Worm (Caenorhabditis elegans) whole organism, L1 larva: ENCODE measurements around the gene npp-15.
A peak's percentile ranks its signal among the peaks of the same experiment; 100 is the strongest.

ENCODE experiments used
- C04F5.9 ChIP-seq: sonication (generic microtip); optimal IDR thresholded peaks from 2 replicates; lab custom pipeline; 2016; ENCODE audit warnings: missing genetic modification characterization, missing compliant biosample characterization
- C16A3.4 ChIP-seq: fragments of 150-350 bp; optimal IDR thresholded peaks from 2 replicates; lab custom pipeline; 2014; ENCODE audit warnings: missing biosample characterization, missing genetic modification characterization
- C34B4.2 ChIP-seq: sonication (generic microtip); optimal IDR thresholded peaks from 2 replicates; lab custom pipeline; 2017; ENCODE audit warnings: mild to moderate bottlenecking, missing genetic modification characterization, missing compliant biosample characterization
- F16B12.6 ChIP-seq: fragments of 150-350 bp; optimal IDR thresholded peaks from 2 replicates; lab custom pipeline; 2014; ENCODE audit warnings: missing biosample characterization, missing genetic modification characterization
- alr-1 ChIP-seq: fragments of 200-800 bp; sonication (Bioruptor generic); optimal IDR thresholded peaks from 2 replicates; lab custom pipeline; 2018; ENCODE audit warnings: borderline replicate concordance, mild to moderate bottlenecking, missing genetic modification characterization, missing compliant biosample characterization
- ama-1 ChIP-seq: fragments of 150-350 bp; optimal IDR thresholded peaks from 2 replicates; lab custom pipeline; 2014
- ceh-63 ChIP-seq: fragments of 200-800 bp; sonication (Bioruptor generic); optimal IDR thresholded peaks from 2 replicates; lab custom pipeline; 2018; ENCODE audit warnings: mild to moderate bottlenecking, missing genetic modification characterization, missing compliant biosample characterization
- ceh-82 ChIP-seq, 3 experiments: fragments of 150-350 bp in 1 of 3; sonication (generic microtip) in 2 of 3; optimal IDR thresholded peaks; 2 replicates each; lab custom pipeline; 2014 to 2017; ENCODE audit warnings: missing biosample characterization in 3 of 3, missing genetic modification characterization in 3 of 3
- ceh-90 ChIP-seq: sonication (generic microtip); optimal IDR thresholded peaks from 2 replicates; lab custom pipeline; 2016; ENCODE audit warnings: missing genetic modification characterization, missing compliant biosample characterization
- dpl-1 ChIP-seq, 3 experiments: fragments of 150-350 bp in 2 of 3; sonication (generic microtip) in 1 of 3; optimal IDR thresholded peaks; 2 replicates each; lab custom pipeline; 2014 to 2017; ENCODE audit warnings: missing biosample characterization in 3 of 3, missing genetic modification characterization in 3 of 3, missing genetic modification reagents in 3 of 3
- efl-1 ChIP-seq, 4 experiments: fragments of 150-350 bp; optimal IDR thresholded peaks in 3 of 4; peaks in 1 of 4; 1 replicate in 1 of 4; 2 replicates in 3 of 4; lab custom pipeline; 2014; ENCODE audit warnings: missing biosample characterization in 2 of 4, missing genetic modification characterization in 2 of 4, missing genetic modification reagents in 2 of 4
- efl-3 ChIP-seq: fragments of 200-800 bp; sonication (Bioruptor generic); optimal IDR thresholded peaks from 2 replicates; lab custom pipeline; 2018; ENCODE audit warnings: mild to moderate bottlenecking, missing genetic modification characterization, missing compliant biosample characterization
- egl-13 ChIP-seq: sonication (generic microtip); optimal IDR thresholded peaks from 2 replicates; lab custom pipeline; 2016; ENCODE audit warnings: missing genotype, missing genetic modification reagents, missing genetic modification characterization, missing compliant biosample characterization
- egl-27 ChIP-seq, 2 experiments: fragments of 150-350 bp in 1 of 2; sonication (generic microtip); optimal IDR thresholded peaks; 3 replicates each; lab custom pipeline; 2017 to 2018; ENCODE audit warnings: missing biosample characterization in 2 of 2, missing genetic modification characterization in 2 of 2, missing genetic modification reagents in 2 of 2
- elt-2 ChIP-seq: sonication (generic microtip); optimal IDR thresholded peaks from 2 replicates; lab custom pipeline; 2016; ENCODE audit warnings: missing genetic modification characterization, mild to moderate bottlenecking, inconsistent platforms, missing compliant biosample characterization, missing genetic modification reagents
- elt-3 ChIP-seq, 6 experiments: fragments of 150-350 bp in 1 of 6; sonication (generic microtip); optimal IDR thresholded peaks; 2 replicates each; lab custom pipeline; 2017 to 2018; ENCODE audit warnings: missing biosample characterization in 6 of 6, missing genetic modification characterization in 6 of 6, inconsistent platforms in 1 of 6
- fkh-4 ChIP-seq: sonication (generic microtip); optimal IDR thresholded peaks from 2 replicates; lab custom pipeline; 2016; ENCODE audit warnings: missing compliant biosample characterization, missing genetic modification characterization, borderline replicate concordance
- fkh-8 ChIP-seq: sonication (generic microtip); optimal IDR thresholded peaks from 2 replicates; lab custom pipeline; 2016; ENCODE audit warnings: mild to moderate bottlenecking, missing genetic modification characterization, missing compliant biosample characterization
- fos-1 ChIP-seq: fragments of 150-350 bp; optimal IDR thresholded peaks from 2 replicates; lab custom pipeline; 2014; ENCODE audit warnings: missing biosample characterization, missing genetic modification characterization
- hlh-17 ChIP-seq: fragments of 200-800 bp; sonication (Bioruptor generic); optimal IDR thresholded peaks from 2 replicates; lab custom pipeline; 2018; ENCODE audit warnings: missing genetic modification characterization, mild to moderate bottlenecking, missing compliant biosample characterization, moderate library complexity, borderline replicate concordance
- hlh-4 ChIP-seq: sonication (generic microtip); optimal IDR thresholded peaks from 2 replicates; lab custom pipeline; 2016; ENCODE audit warnings: mild to moderate bottlenecking, missing genetic modification characterization, missing compliant biosample characterization
- isw-1 ChIP-seq: fragments of 200-800 bp; sonication (Bioruptor generic); IDR thresholded peaks from 2 replicates; pipeline ENCODE4 v1.3.6; 2022; ENCODE audit warnings: missing genetic modification characterization, missing compliant biosample characterization
- jun-1 ChIP-seq: fragments of 150-350 bp; optimal IDR thresholded peaks from 2 replicates; lab custom pipeline; 2014; ENCODE audit warnings: missing biosample characterization, missing genetic modification reagents, missing genetic modification characterization
- lin-14 ChIP-seq: fragments of 200-800 bp; sonication (Bioruptor generic); optimal IDR thresholded peaks from 2 replicates; lab custom pipeline; 2018; ENCODE audit warnings: mild to moderate bottlenecking, missing genetic modification characterization, moderate library complexity, missing compliant biosample characterization
- lin-15B ChIP-seq: fragments of 150-350 bp; sonication (generic microtip); optimal IDR thresholded peaks from 3 replicates; lab custom pipeline; 2014; ENCODE audit warnings: missing biosample characterization, missing genetic modification characterization
- lir-3 ChIP-seq: sonication (generic microtip); optimal IDR thresholded peaks from 2 replicates; lab custom pipeline; 2016; ENCODE audit warnings: mild to moderate bottlenecking, missing genetic modification characterization, moderate library complexity, missing compliant biosample characterization; ENCODE audit not compliant: poor library complexity
- lsy-2 ChIP-seq, 2 experiments: fragments of 150-350 bp; optimal IDR thresholded peaks; 2 replicates each; lab custom pipeline; 2014; ENCODE audit warnings: missing biosample characterization in 2 of 2, missing genetic modification characterization in 2 of 2
- mef-2 ChIP-seq: fragments of 150-350 bp; optimal IDR thresholded peaks from 2 replicates; lab custom pipeline; 2014; ENCODE audit warnings: missing biosample characterization, missing genetic modification characterization
- nhr-19 ChIP-seq: fragments of 200-800 bp; sonication (Bioruptor generic); conservative IDR thresholded peaks from 2 replicates; pipeline ENCODE4 v1.3.6; 2022; ENCODE audit warnings: missing genetic modification characterization, missing compliant biosample characterization
- nhr-237 ChIP-seq: fragments of 150-350 bp; optimal IDR thresholded peaks from 2 replicates; lab custom pipeline; 2014; ENCODE audit warnings: missing biosample characterization, missing genetic modification characterization
- nhr-28 ChIP-seq: fragments of 150-350 bp; optimal IDR thresholded peaks from 2 replicates; lab custom pipeline; 2014; ENCODE audit warnings: missing biosample characterization, missing genetic modification characterization
- nhr-47 ChIP-seq: sonication (generic microtip); optimal IDR thresholded peaks from 2 replicates; lab custom pipeline; 2016; ENCODE audit warnings: mild to moderate bottlenecking, missing genetic modification characterization, moderate library complexity, missing compliant biosample characterization
- nhr-71 ChIP-seq: sonication (generic microtip); optimal IDR thresholded peaks from 2 replicates; lab custom pipeline; 2016; ENCODE audit warnings: mild to moderate bottlenecking, missing genetic modification characterization, moderate library complexity, missing compliant biosample characterization
- nhr-85 ChIP-seq: sonication (generic microtip); peaks from one replicate; lab custom pipeline; 2016; ENCODE audit warnings: missing genetic modification characterization, inconsistent platforms, missing compliant biosample characterization
- nhr-90 ChIP-seq: sonication (generic microtip); optimal IDR thresholded peaks from 2 replicates; lab custom pipeline; 2016; ENCODE audit warnings: mild to moderate bottlenecking, missing genetic modification characterization, missing compliant biosample characterization; ENCODE audit not compliant: poor library complexity
- pag-3 ChIP-seq: sonication (generic microtip); optimal IDR thresholded peaks from 2 replicates; lab custom pipeline; 2017; ENCODE audit warnings: missing genetic modification characterization, mild to moderate bottlenecking, missing compliant biosample characterization, antibody characterized with exemption, borderline replicate concordance; ENCODE audit not compliant: insufficient read depth
- pax-3 ChIP-seq: fragments of 200-800 bp; sonication (Bioruptor generic); optimal IDR thresholded peaks from 2 replicates; lab custom pipeline; 2018; ENCODE audit warnings: mild to moderate bottlenecking, missing genetic modification characterization, moderate library complexity, missing compliant biosample characterization
- pqm-1 ChIP-seq: sonication (generic microtip); optimal IDR thresholded peaks from 3 replicates; lab custom pipeline; 2017; ENCODE audit warnings: missing biosample characterization, missing genetic modification characterization
- snu-23 ChIP-seq: sonication (generic microtip); optimal IDR thresholded peaks from 2 replicates; lab custom pipeline; 2016; ENCODE audit warnings: missing genetic modification characterization, missing compliant biosample characterization
- sptf-1 ChIP-seq: fragments of 150-350 bp; optimal IDR thresholded peaks from 2 replicates; lab custom pipeline; 2014; ENCODE audit warnings: missing biosample characterization, missing genetic modification characterization
- tbx-2 ChIP-seq: sonication (generic microtip); optimal IDR thresholded peaks from 2 replicates; lab custom pipeline; 2016; ENCODE audit warnings: missing genetic modification characterization, missing compliant biosample characterization
- tlp-1 ChIP-seq: fragments of 150-350 bp; optimal IDR thresholded peaks from 2 replicates; lab custom pipeline; 2014; ENCODE audit warnings: missing biosample characterization, missing genetic modification characterization
- unc-130 ChIP-seq: fragments of 150-350 bp; optimal IDR thresholded peaks from 2 replicates; lab custom pipeline; 2017; ENCODE audit warnings: missing biosample characterization, missing genetic modification characterization, inconsistent platforms
- unc-30 ChIP-seq: sonication (generic microtip); optimal IDR thresholded peaks from 2 replicates; lab custom pipeline; 2017; ENCODE audit warnings: missing biosample characterization, missing genetic modification characterization
- unc-62 ChIP-seq: fragments of 150-350 bp; optimal IDR thresholded peaks from 2 replicates; lab custom pipeline; 2014; ENCODE audit warnings: missing biosample characterization, missing genetic modification reagents, missing genetic modification characterization
- unc-86 ChIP-seq: sonication (generic microtip); optimal IDR thresholded peaks from 2 replicates; lab custom pipeline; 2016; ENCODE audit warnings: missing genetic modification characterization, missing compliant biosample characterization
- vab-15 ChIP-seq: sonication (generic microtip); optimal IDR thresholded peaks from 2 replicates; lab custom pipeline; 2017; ENCODE audit warnings: missing genotype, mild to moderate bottlenecking, missing genetic modification characterization, missing compliant biosample characterization
- xbp-1 ChIP-seq: sonication (generic microtip); optimal IDR thresholded peaks from 2 replicates; lab custom pipeline; 2016; ENCODE audit warnings: missing genetic modification characterization, missing compliant biosample characterization
- zag-1 ChIP-seq: fragments of 150-350 bp; optimal IDR thresholded peaks from 2 replicates; lab custom pipeline; 2014; ENCODE audit warnings: missing biosample characterization, missing genetic modification characterization
- zip-4 ChIP-seq: fragments of 200-800 bp; sonication (Bioruptor generic); optimal IDR thresholded peaks from 2 replicates; lab custom pipeline; 2018; ENCODE audit warnings: mild to moderate bottlenecking, missing genetic modification characterization, moderate library complexity, missing compliant biosample characterization
- ztf-4 ChIP-seq: fragments of 150-350 bp; optimal IDR thresholded peaks from 2 replicates; lab custom pipeline; 2014; ENCODE audit warnings: missing biosample characterization, missing genetic modification characterization

npp-15 gene

ce11 chrIII:7973968-7974607, 45.2 kb downstream of the npp-15 start:
- no peak for TF ChIP-seq unc-62 (GFP tag; lab: Kevin White, UChicago)
- no peak for TF ChIP-seq fkh-8 (tag; lab: Kevin White, UChicago)
- peak; percentile 56 for TF ChIP-seq nhr-71 (tag; lab: Kevin White, UChicago)
- no peak for TF ChIP-seq nhr-90 (tag; lab: Kevin White, UChicago)
- no peak for TF ChIP-seq fos-1 (tag; lab: Kevin White, UChicago)
- TF ChIP-seq dpl-1 (GFP tag; optimal IDR thresholded peaks at IDR 0.05; lab: Kevin White, UChicago), result peak in 2 of 3 experiments; percentile 13 to 19
- peak in 1 of 2 experiments; percentile 19 for TF ChIP-seq lsy-2 (tag; optimal IDR thresholded peaks at IDR 0.05; lab: Kevin White, UChicago)
- TF ChIP-seq hlh-17 (GFP tag; lab: Kevin White, UChicago), result no peak
- no peak for TF ChIP-seq C34B4.2 (tag; lab: Kevin White, UChicago)
- TF ChIP-seq mef-2 (tag; lab: Kevin White, UChicago), result no peak
- no peak for TF ChIP-seq pqm-1 (tag; lab: Kevin White, UChicago)
- TF ChIP-seq lin-15B (tag; lab: Kevin White, UChicago), result no peak
- TF ChIP-seq zag-1, result no peak
- no peak for TF ChIP-seq F16B12.6
- TF ChIP-seq ceh-90 (tag; lab: Kevin White, UChicago), result no peak
- TF ChIP-seq nhr-47 (tag; lab: Kevin White, UChicago), result no peak
- TF ChIP-seq lir-3 (tag; lab: Kevin White, UChicago), result no peak
- TF ChIP-seq pax-3 (tag; lab: Kevin White, UChicago), result no peak
- TF ChIP-seq sptf-1 (tag; lab: Kevin White, UChicago), result no peak
- TF ChIP-seq isw-1 (GFP tag; lab: Robert Waterston, UW), result no peak
- no peak for TF ChIP-seq egl-13 (tag; lab: Kevin White, UChicago)
- TF ChIP-seq zip-4 (GFP tag; lab: Kevin White, UChicago), result no peak
- TF ChIP-seq C04F5.9 (tag; lab: Kevin White, UChicago), result no peak
- TF ChIP-seq elt-2 (tag; lab: Kevin White, UChicago), result peak; percentile 34
- TF ChIP-seq ztf-4 (tag; lab: Kevin White, UChicago), result peak; percentile 34
- no peak for TF ChIP-seq nhr-28 (tag; lab: Kevin White, UChicago)
- no peak for TF ChIP-seq tlp-1 (tag; lab: Kevin White, UChicago)
- TF ChIP-seq hlh-4 (tag; lab: Kevin White, UChicago), result no peak
- peak; percentile 50 for TF ChIP-seq snu-23 (GFP tag; lab: Kevin White, UChicago)
- no peak for TF ChIP-seq efl-3 (GFP tag; lab: Kevin White, UChicago)
- TF ChIP-seq nhr-237, result no peak
- no peak for TF ChIP-seq unc-30 (tag; lab: Kevin White, UChicago)
- no peak for TF ChIP-seq fkh-4
- peak; percentile 16 for TF ChIP-seq C16A3.4
- no peak for TF ChIP-seq alr-1
- TF ChIP-seq pag-3 (tag; lab: Kevin White, UChicago), result no peak
- TF ChIP-seq elt-3 (tag; optimal IDR thresholded peaks at IDR 0.05; lab: Kevin White, UChicago), result peak in 3 of 6 experiments; percentile 8 to 40 (median 8)
- no peak for TF ChIP-seq unc-130
- TF ChIP-seq egl-27 (tag; optimal IDR thresholded peaks at IDR 0.05; lab: Kevin White, UChicago), result no peak
- TF ChIP-seq tbx-2 (tag; lab: Kevin White, UChicago), result peak; percentile 44
- no peak for TF ChIP-seq jun-1 (tag; lab: Kevin White, UChicago)
- TF ChIP-seq unc-86 (tag; lab: Kevin White, UChicago), result no peak
- TF ChIP-seq xbp-1 (tag; lab: Kevin White, UChicago), result peak; percentile 4
- TF ChIP-seq ama-1, result peak; percentile 27
- TF ChIP-seq nhr-19, result peak; percentile 69
- TF ChIP-seq lin-14 (GFP tag; lab: Kevin White, UChicago), result peak; percentile 57
- TF ChIP-seq vab-15 (tag; lab: Kevin White, UChicago), result no peak
- TF ChIP-seq nhr-85 (tag; lab: Kevin White, UChicago), result peak; percentile 70
- no peak for TF ChIP-seq ceh-63 (GFP tag; lab: Kevin White, UChicago)
- no peak for TF ChIP-seq ceh-82 (tag; optimal IDR thresholded peaks at IDR 0.05; lab: Kevin White, UChicago)
- TF ChIP-seq efl-1 (optimal IDR thresholded peaks at IDR 0.05; lab: Kevin White, UChicago), result no peak
- peak in 1 of 2 experiments; percentile 82 for TF ChIP-seq efl-1 (GFP tag; optimal IDR thresholded peaks at IDR 0.05 in 1 of 2; lab: Kevin White, UChicago)
